Fruit fly (Drosophila melanogaster) whole organism, embryonic: Measurements from ENCODE around the gene Prtl99C.

Experiments used
- Atf-2 ChIP-seq: fragments of 200-800 bp; sonication (Bioruptor generic); optimal IDR thresholded peaks from 2 replicates; lab custom pipeline; 2016; ENCODE audit warnings: missing biosample characterization, missing genetic modification characterization
- CG11696 ChIP-seq: fragments of 200-800 bp; sonication (Bioruptor generic); IDR thresholded peaks from 2 replicates; pipeline ENCODE4 v1.3.6; 2022; ENCODE audit warnings: missing biosample characterization, missing genetic modification characterization
- CG12155 ChIP-seq: fragments of 200-800 bp; sonication (Bioruptor generic); optimal IDR thresholded peaks from 3 replicates; lab custom pipeline; 2016; ENCODE audit warnings: missing biosample characterization, missing genetic modification characterization
- CG14441 ChIP-seq: fragments of 200-800 bp; sonication (Bioruptor generic); IDR thresholded peaks from 2 replicates; pipeline ENCODE4 v1.3.6; 2022; ENCODE audit warnings: missing biosample characterization, missing genetic modification characterization
- CG14860 ChIP-seq: fragments of 200-800 bp; sonication (Bioruptor generic); IDR thresholded peaks from 3 replicates; pipeline ENCODE4 v1.3.6; 2022; ENCODE audit warnings: missing biosample characterization, missing genetic modification characterization; ENCODE audit not compliant: partially characterized antibody
- CG15601 ChIP-seq: fragments of 200-800 bp; sonication (Bioruptor generic); optimal IDR thresholded peaks from 3 replicates; lab custom pipeline; 2019; ENCODE audit warnings: missing biosample characterization, mild to moderate bottlenecking, missing genetic modification characterization, moderate library complexity
- CG17186 ChIP-seq: fragments of 200-800 bp; sonication (Bioruptor generic); optimal IDR thresholded peaks from 3 replicates; lab custom pipeline; 2017; ENCODE audit warnings: missing biosample characterization, missing genetic modification reagents, missing genetic modification characterization
- CG17802 ChIP-seq: fragments of 200-800 bp; sonication (Bioruptor generic); optimal IDR thresholded peaks from 2 replicates; lab custom pipeline; 2018; ENCODE audit warnings: missing biosample characterization, mild to moderate bottlenecking, missing genetic modification characterization, moderate library complexity
- CG18619 ChIP-seq: fragments of 200-800 bp; sonication (Bioruptor generic); optimal IDR thresholded peaks from 3 replicates; lab custom pipeline; 2017; ENCODE audit warnings: missing biosample characterization, mild to moderate bottlenecking, missing genetic modification characterization
- CG2116 ChIP-seq: fragments of 200-800 bp; sonication (Bioruptor generic); optimal IDR thresholded peaks from 3 replicates; lab custom pipeline; 2018; ENCODE audit warnings: missing biosample characterization, mild to moderate bottlenecking, missing genetic modification characterization
- CG32532 ChIP-seq: fragments of 200-800 bp; sonication (Bioruptor generic); IDR thresholded peaks from 2 replicates; pipeline ENCODE4 v1.3.6; 2022; ENCODE audit warnings: missing biosample characterization, missing genetic modification characterization
- CG3995 ChIP-seq: fragments of 200-800 bp; sonication (Bioruptor generic); optimal IDR thresholded peaks from 3 replicates; lab custom pipeline; 2016; ENCODE audit warnings: missing biosample characterization, missing genetic modification characterization
- CG4617 ChIP-seq: fragments of 200-800 bp; sonication (Bioruptor generic); optimal IDR thresholded peaks from 3 replicates; lab custom pipeline; 2016; ENCODE audit warnings: missing biosample characterization, missing genetic modification characterization, borderline replicate concordance
- CG5245 ChIP-seq: fragments of 200-800 bp; sonication (Bioruptor generic); optimal IDR thresholded peaks from 3 replicates; lab custom pipeline; 2016; ENCODE audit warnings: missing biosample characterization, missing genetic modification characterization
- CG5953 ChIP-seq: fragments of 200-800 bp; sonication (Bioruptor generic); IDR thresholded peaks from 2 replicates; pipeline ENCODE4 v1.3.6; 2022; ENCODE audit warnings: missing biosample characterization, missing genetic modification characterization
- CG6175 ChIP-seq: fragments of 200-800 bp; sonication (Bioruptor generic); IDR thresholded peaks from 3 replicates; pipeline ENCODE4 v1.3.6; 2022; ENCODE audit warnings: missing biosample characterization, missing genetic modification characterization
- CG6689 ChIP-seq: fragments of 200-800 bp; sonication (Bioruptor generic); IDR thresholded peaks from 2 replicates; pipeline ENCODE4 v1.3.6; 2022; ENCODE audit warnings: missing biosample characterization, missing genetic modification characterization
- CG9437 ChIP-seq: fragments of 200-800 bp; sonication (Bioruptor generic); optimal IDR thresholded peaks from 2 replicates; lab custom pipeline; 2018; ENCODE audit warnings: missing biosample characterization, mild to moderate bottlenecking, missing genetic modification characterization
- CoRest ChIP-seq: fragments of 200-800 bp; sonication (Bioruptor generic); optimal IDR thresholded peaks from 3 replicates; lab custom pipeline; 2018; ENCODE audit warnings: missing biosample characterization, mild to moderate bottlenecking, missing genetic modification characterization, moderate library complexity
- D19A ChIP-seq: fragments of 200-800 bp; optimal IDR thresholded peaks from 3 replicates; lab custom pipeline; 2019; ENCODE audit warnings: missing biosample characterization, mild to moderate bottlenecking, missing genetic modification characterization, moderate library complexity
- Dbx ChIP-seq: fragments of 200-800 bp; sonication (Bioruptor generic); IDR thresholded peaks from 3 replicates; pipeline ENCODE4 v1.3.6; 2022; ENCODE audit warnings: missing biosample characterization, missing genetic modification characterization
- Dek ChIP-seq: fragments of 200-800 bp; sonication (Bioruptor generic); optimal IDR thresholded peaks from 3 replicates; lab custom pipeline; 2019; ENCODE audit warnings: missing biosample characterization, mild to moderate bottlenecking, missing genetic modification characterization, moderate library complexity
- Drgx ChIP-seq: fragments of 200-800 bp; sonication (Bioruptor generic); IDR thresholded peaks from 2 replicates; pipeline ENCODE4 v1.3.6; 2022; ENCODE audit warnings: missing biosample characterization, missing genetic modification characterization
- Fer3 ChIP-seq: fragments of 200-800 bp; sonication (Bioruptor generic); optimal IDR thresholded peaks from 2 replicates; lab custom pipeline; 2018; ENCODE audit warnings: missing biosample characterization, mild to moderate bottlenecking, missing genetic modification characterization, moderate library complexity
- MTF-1 ChIP-seq: fragments of 200-800 bp; sonication (Bioruptor generic); optimal IDR thresholded peaks from 2 replicates; lab custom pipeline; 2018; ENCODE audit warnings: missing biosample characterization, mild to moderate bottlenecking, missing genetic modification characterization, borderline replicate concordance
- Max ChIP-seq: fragments of 200-800 bp; sonication (Bioruptor generic); optimal IDR thresholded peaks from 2 replicates; lab custom pipeline; 2016; ENCODE audit warnings: missing biosample characterization, mild to moderate bottlenecking, missing genetic modification characterization
- NC2α ChIP-seq: fragments of 200-800 bp; sonication (Bioruptor generic); optimal IDR thresholded peaks from 2 replicates; lab custom pipeline; 2016; ENCODE audit warnings: missing biosample characterization, missing genetic modification characterization
- PHDP ChIP-seq: fragments of 200-800 bp; sonication (Bioruptor generic); optimal IDR thresholded peaks from 3 replicates; lab custom pipeline; 2018; ENCODE audit warnings: missing biosample characterization, mild to moderate bottlenecking, missing genetic modification characterization, moderate library complexity
- ac ChIP-seq: fragments of 200-800 bp; sonication (Bioruptor generic); optimal IDR thresholded peaks from 3 replicates; lab custom pipeline; 2017; ENCODE audit warnings: missing biosample characterization, mild to moderate bottlenecking, missing genetic modification characterization
- amos ChIP-seq: fragments of 200-800 bp; sonication (Bioruptor generic); IDR thresholded peaks from 2 replicates; pipeline ENCODE4 v1.3.6; 2022; ENCODE audit warnings: missing biosample characterization, missing genetic modification characterization; ENCODE audit not compliant: partially characterized antibody
- ap ChIP-seq: fragments of 200-800 bp; sonication (Bioruptor generic); IDR thresholded peaks from 2 replicates; pipeline ENCODE4 v1.3.6; 2022; ENCODE audit warnings: missing biosample characterization, missing genetic modification characterization
- bowl ChIP-seq: fragments of 200-800 bp; sonication (Bioruptor generic); IDR thresholded peaks from 2 replicates; pipeline ENCODE4 v1.3.6; 2022; ENCODE audit warnings: missing biosample characterization, missing genetic modification characterization
- bsh ChIP-seq, 2 experiments: fragments of 200-800 bp; sonication (Bioruptor generic); optimal IDR thresholded peaks; 2 replicates each; lab custom pipeline; 2017 to 2018; ENCODE audit warnings: mild to moderate bottlenecking in 2 of 2, missing biosample characterization in 2 of 2, missing genetic modification characterization in 2 of 2, moderate library complexity in 1 of 2
- crc ChIP-seq: fragments of 200-800 bp; sonication (Bioruptor generic); optimal IDR thresholded peaks from 2 replicates; lab custom pipeline; 2016; ENCODE audit warnings: missing biosample characterization, missing genetic modification characterization
- dysf ChIP-seq: fragments of 200-800 bp; sonication (Bioruptor generic); IDR thresholded peaks from 3 replicates; pipeline ENCODE4 v1.3.6; 2022; ENCODE audit warnings: missing biosample characterization, missing genetic modification characterization
- ewg ChIP-seq: fragments of 200-800 bp; sonication (Bioruptor generic); optimal IDR thresholded peaks from 3 replicates; lab custom pipeline; 2017; ENCODE audit warnings: mild to moderate bottlenecking, missing biosample characterization, missing genetic modification reagents, missing genetic modification characterization
- grau ChIP-seq: fragments of 200-800 bp; optimal IDR thresholded peaks from 3 replicates; lab custom pipeline; 2019; ENCODE audit warnings: missing biosample characterization, mild to moderate bottlenecking, missing genetic modification characterization, moderate library complexity
- jigr1 ChIP-seq: fragments of 200-800 bp; sonication (Bioruptor generic); IDR thresholded peaks from 3 replicates; pipeline ENCODE4 v1.3.6; 2022; ENCODE audit warnings: missing biosample characterization, missing genetic modification characterization
- jing ChIP-seq: fragments of 200-800 bp; sonication (Bioruptor generic); optimal IDR thresholded peaks from 2 replicates; lab custom pipeline; 2018; ENCODE audit warnings: missing biosample characterization, mild to moderate bottlenecking, missing genetic modification characterization
- klu ChIP-seq: fragments of 200-800 bp; sonication (Bioruptor generic); IDR thresholded peaks from 2 replicates; pipeline ENCODE4 v1.3.6; 2022; ENCODE audit warnings: missing biosample characterization, missing genetic modification characterization
- luna ChIP-seq: fragments of 200-800 bp; sonication (Bioruptor generic); optimal IDR thresholded peaks from 2 replicates; lab custom pipeline; 2016; ENCODE audit warnings: missing biosample characterization, missing genetic modification characterization
- otp ChIP-seq: fragments of 200-800 bp; sonication (Bioruptor generic); IDR thresholded peaks from 3 replicates; pipeline ENCODE4, ENCODE4 v1.3.6; 2022; ENCODE audit warnings: missing biosample characterization, missing genetic modification characterization
- pb ChIP-seq: fragments of 200-800 bp; sonication (Bioruptor generic); optimal IDR thresholded peaks from 3 replicates; lab custom pipeline; 2016; ENCODE audit warnings: missing biosample characterization, missing genetic modification characterization
- rib ChIP-seq: fragments of 200-800 bp; sonication (Bioruptor generic); IDR thresholded peaks from 2 replicates; pipeline ENCODE4 v1.3.6; 2022; ENCODE audit warnings: missing biosample characterization, missing genetic modification characterization
- sna ChIP-seq: fragments of 200-800 bp; sonication (Bioruptor generic); IDR thresholded peaks from 2 replicates; pipeline ENCODE4 v1.3.6; 2022; ENCODE audit warnings: missing biosample characterization, missing genetic modification characterization; ENCODE audit not compliant: partially characterized antibody
- sob ChIP-seq: fragments of 200-800 bp; sonication (Bioruptor generic); IDR thresholded peaks from 2 replicates; pipeline ENCODE4 v1.3.6; 2022; ENCODE audit warnings: missing biosample characterization, missing genetic modification characterization
- sr ChIP-seq: fragments of 200-800 bp; sonication (Bioruptor generic); IDR thresholded peaks from 3 replicates; pipeline ENCODE4 v1.3.6; 2022; ENCODE audit warnings: missing biosample characterization, missing genetic modification characterization
- stwl ChIP-seq: fragments of 200-800 bp; sonication (Bioruptor generic); optimal IDR thresholded peaks from 3 replicates; lab custom pipeline; 2018; ENCODE audit warnings: missing biosample characterization, mild to moderate bottlenecking, missing genetic modification characterization, moderate library complexity
- twi ChIP-seq: fragments of 200-800 bp; optimal IDR thresholded peaks from 2 replicates; lab custom pipeline; 2019; ENCODE audit warnings: missing biosample characterization, mild to moderate bottlenecking, missing genetic modification characterization, moderate library complexity
- vnd ChIP-seq: fragments of 200-800 bp; sonication (Bioruptor generic); IDR thresholded peaks from 3 replicates; pipeline ENCODE4 v1.3.6; 2022; ENCODE audit warnings: missing biosample characterization, missing genetic modification characterization; ENCODE audit not compliant: partially characterized antibody
- wdn ChIP-seq: fragments of 200-800 bp; sonication (Bioruptor generic); IDR thresholded peaks from 2 replicates; pipeline ENCODE4 v1.3.6; 2022; ENCODE audit warnings: missing biosample characterization, missing genetic modification characterization

The Prtl99C gene

DNA sequence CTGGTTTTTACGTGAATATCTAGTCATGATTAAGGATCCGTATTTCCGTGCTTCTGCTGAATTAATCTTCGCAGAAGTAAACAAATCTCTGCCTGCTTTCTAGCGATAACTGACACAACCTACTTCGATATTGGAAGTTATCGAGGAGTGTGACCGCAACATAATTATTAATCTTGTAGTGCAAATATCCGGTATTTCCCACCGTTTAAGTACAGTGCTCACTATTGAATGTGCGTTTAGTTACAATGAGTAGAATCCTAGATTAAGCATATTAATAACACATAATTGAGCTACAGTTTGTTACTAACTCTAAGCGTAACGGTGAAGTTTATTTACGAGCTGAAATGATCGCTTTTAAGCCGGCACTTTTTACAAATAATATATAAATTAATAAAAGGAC, 24.0 kb downstream of the Prtl99C start (continued):
- TF ChIP-seq jing (GFP tag; lab: Kevin White, UChicago): no peak
- TF ChIP-seq CG17186 (GFP tag; lab: Kevin White, UChicago): peak; percentile 62
- TF ChIP-seq CG15601 (tag; lab: Kevin White, UChicago): peak; percentile 44
- no peak for TF ChIP-seq CG5245 (GFP tag; lab: Kevin White, UChicago)
- TF ChIP-seq ac: no peak
- TF ChIP-seq CG14441 (GFP tag; lab: Robert Waterston, UW): peak; percentile 61
- peak; percentile 69 for TF ChIP-seq CG32532 (GFP tag; lab: Robert Waterston, UW)
- TF ChIP-seq stwl (tag; lab: Kevin White, UChicago): peak; percentile 91
- peak; percentile 34 for TF ChIP-seq Dek (tag; lab: Kevin White, UChicago)
- TF ChIP-seq CG4617 (GFP tag; lab: Kevin White, UChicago): peak; percentile 23
- TF ChIP-seq sob (GFP tag; lab: Robert Waterston, UW): peak; percentile 74
- no peak for TF ChIP-seq NC2α (GFP tag; lab: Kevin White, UChicago)
- TF ChIP-seq rib (GFP tag; lab: Robert Waterston, UW): 0 out of 2 replicates have a peak, but pooled peaks have one; percentile 14
- no peak for TF ChIP-seq CG14860 (GFP tag; lab: Robert Waterston, UW)
- peak; percentile 95 for TF ChIP-seq grau (tag; lab: Kevin White, UChicago)
- TF ChIP-seq otp (GFP tag; lab: Robert Waterston, UW): no peak
- no peak for TF ChIP-seq luna (GFP tag; lab: Kevin White, UChicago)
- peak; percentile 67 for TF ChIP-seq Fer3
- no peak for TF ChIP-seq crc (GFP tag; lab: Kevin White, UChicago)
- TF ChIP-seq ap (GFP tag; lab: Robert Waterston, UW): no peak
- no peak for TF ChIP-seq klu (GFP tag; lab: Robert Waterston, UW)
- TF ChIP-seq PHDP: peak; percentile 54
- TF ChIP-seq CG2116 (GFP tag; lab: Kevin White, UChicago): peak; percentile 54
- TF ChIP-seq dysf (GFP tag; lab: Robert Waterston, UW): peak; percentile 63; the same call in 2 of the 3 replicates
- TF ChIP-seq CG6689 (GFP tag; lab: Robert Waterston, UW): no peak
- TF ChIP-seq CG17802 (tag; lab: Kevin White, UChicago): peak; percentile 11
- 0 out of 2 replicates have a peak, but pooled peaks have one; percentile 25 for TF ChIP-seq CG11696 (GFP tag; lab: Robert Waterston, UW)
- TF ChIP-seq wdn: no peak
- peak; percentile 40 for TF ChIP-seq CG12155 (GFP tag; lab: Kevin White, UChicago)
- TF ChIP-seq CG9437: peak; percentile 3
- 0 out of 2 replicates have a peak, but pooled peaks have one; percentile 49 for TF ChIP-seq sna
- TF ChIP-seq D19A (tag; lab: Kevin White, UChicago): no peak
- no peak for TF ChIP-seq sr
- no peak for TF ChIP-seq CG6175 (GFP tag; lab: Robert Waterston, UW)
- TF ChIP-seq ewg (GFP tag; lab: Kevin White, UChicago): peak; percentile 6
- TF ChIP-seq Max (GFP tag; lab: Kevin White, UChicago): no peak
- TF ChIP-seq CG3995 (GFP tag; lab: Kevin White, UChicago): no peak
- TF ChIP-seq bowl (GFP tag; lab: Robert Waterston, UW): 0 out of 2 replicates have a peak, but pooled peaks have one; percentile 36
- peak; percentile 60; the same call in 1 of the 3 replicates for TF ChIP-seq Dbx (GFP tag; lab: Robert Waterston, UW)
- peak in 1 of 2 experiments; percentile 24 for TF ChIP-seq bsh (GFP tag; optimal IDR thresholded peaks at IDR 0.05; lab: Kevin White, UChicago)
- TF ChIP-seq twi (tag; lab: Kevin White, UChicago): peak; percentile 7
- TF ChIP-seq Atf-2 (GFP tag; lab: Kevin White, UChicago): no peak
- 0 out of 2 replicates have a peak, but pooled peaks have one; percentile 30 for TF ChIP-seq Drgx (GFP tag; lab: Robert Waterston, UW)
- TF ChIP-seq CG5953 (GFP tag; lab: Robert Waterston, UW): no peak
- peak; percentile 16 for TF ChIP-seq CG18619 (GFP tag; lab: Kevin White, UChicago)
- TF ChIP-seq CoRest (tag; lab: Kevin White, UChicago): peak; percentile 64
- no peak for TF ChIP-seq jigr1 (GFP tag; lab: Robert Waterston, UW)
- TF ChIP-seq pb: no peak
- TF ChIP-seq vnd (GFP tag; lab: Robert Waterston, UW): no peak
- peak; percentile 31; the same call in 1 of the 2 replicates for TF ChIP-seq amos
- peak; percentile 20 for TF ChIP-seq MTF-1 (GFP tag; lab: Kevin White, UChicago)
